Fruit fly (Drosophila melanogaster) whole organism, embryonic: ENCODE results near the gene Nak.

ENCODE experiments used
- Atf6 ChIP-seq: fragments of 200-800 bp; sonication (Bioruptor generic); IDR thresholded peaks from 2 replicates; pipeline ENCODE4 v1.3.6; 2022; ENCODE audit warnings: missing biosample characterization, missing genetic modification characterization
- CG10274 ChIP-seq: fragments of 200-800 bp; sonication (Bioruptor generic); optimal IDR thresholded peaks from 3 replicates; lab custom pipeline; 2017; ENCODE audit warnings: missing biosample characterization, mild to moderate bottlenecking, missing genetic modification characterization
- CG11093 ChIP-seq: fragments of 200-800 bp; sonication (Bioruptor generic); IDR thresholded peaks from 3 replicates; pipeline ENCODE4 v1.3.6; 2022; ENCODE audit warnings: missing biosample characterization, missing genetic modification characterization
- CG11456 ChIP-seq: fragments of 200-800 bp; sonication (Bioruptor generic); IDR thresholded peaks from 3 replicates; pipeline ENCODE4 v1.3.6; 2022; ENCODE audit warnings: missing biosample characterization, missing genetic modification characterization
- CG11560 ChIP-seq: fragments of 200-800 bp; sonication (Bioruptor generic); IDR thresholded peaks from 3 replicates; pipeline ENCODE4 v1.3.6; 2022; ENCODE audit warnings: missing biosample characterization, missing genetic modification characterization
- CG12744 ChIP-seq: fragments of 200-800 bp; sonication (Bioruptor generic); optimal IDR thresholded peaks from 2 replicates; lab custom pipeline; 2016; ENCODE audit warnings: missing biosample characterization, missing genetic modification characterization
- CG13296 ChIP-seq: fragments of 200-800 bp; sonication (Bioruptor generic); optimal IDR thresholded peaks from 3 replicates; lab custom pipeline; 2018; ENCODE audit warnings: missing biosample characterization, mild to moderate bottlenecking, missing genetic modification characterization
- CG15601 ChIP-seq: fragments of 200-800 bp; sonication (Bioruptor generic); optimal IDR thresholded peaks from 3 replicates; lab custom pipeline; 2019; ENCODE audit warnings: missing biosample characterization, mild to moderate bottlenecking, missing genetic modification characterization, moderate library complexity
- CG1602 ChIP-seq: fragments of 200-800 bp; sonication (Bioruptor generic); optimal IDR thresholded peaks from 3 replicates; lab custom pipeline; 2016; ENCODE audit warnings: missing biosample characterization, missing genetic modification characterization
- CG17829 ChIP-seq: fragments of 200-800 bp; optimal IDR thresholded peaks from 2 replicates; lab custom pipeline; 2019; ENCODE audit warnings: missing biosample characterization, mild to moderate bottlenecking, missing genetic modification characterization, moderate library complexity
- CG2678 ChIP-seq: fragments of 200-800 bp; sonication (Bioruptor generic); optimal IDR thresholded peaks from 3 replicates; lab custom pipeline; 2019; ENCODE audit warnings: missing biosample characterization, mild to moderate bottlenecking, missing genetic modification characterization, moderate library complexity
- CG2712 ChIP-seq: fragments of 200-800 bp; optimal IDR thresholded peaks from 3 replicates; lab custom pipeline; 2019; ENCODE audit warnings: missing biosample characterization, mild to moderate bottlenecking, missing genetic modification characterization, moderate library complexity
- CG34224 ChIP-seq: fragments of 200-800 bp; sonication (Bioruptor generic); IDR thresholded peaks from 3 replicates; pipeline ENCODE4 v1.3.6; 2022; ENCODE audit warnings: missing biosample characterization, missing genetic modification characterization; ENCODE audit not compliant: partially characterized antibody
- CG6175 ChIP-seq: fragments of 200-800 bp; sonication (Bioruptor generic); IDR thresholded peaks from 3 replicates; pipeline ENCODE4 v1.3.6; 2022; ENCODE audit warnings: missing biosample characterization, missing genetic modification characterization
- CG7271 ChIP-seq: fragments of 200-800 bp; sonication (Bioruptor generic); optimal IDR thresholded peaks from 2 replicates; lab custom pipeline; 2018; ENCODE audit warnings: missing biosample characterization, mild to moderate bottlenecking, missing genetic modification characterization, moderate library complexity
- CG7839 ChIP-seq: fragments of 200-800 bp; sonication (Bioruptor generic); optimal IDR thresholded peaks from 3 replicates; lab custom pipeline; 2018; ENCODE audit warnings: missing biosample characterization, mild to moderate bottlenecking, missing genetic modification characterization, moderate library complexity
- CG7987 ChIP-seq: fragments of 200-800 bp; sonication (Bioruptor generic); optimal IDR thresholded peaks from 2 replicates; lab custom pipeline; 2018; ENCODE audit warnings: missing biosample characterization, mild to moderate bottlenecking, missing genetic modification characterization, moderate library complexity
- CG8944 ChIP-seq: fragments of 200-800 bp; sonication (Bioruptor generic); optimal IDR thresholded peaks from 3 replicates; lab custom pipeline; 2016; ENCODE audit warnings: missing biosample characterization, missing genetic modification characterization
- CTCF ChIP-seq: fragments of 200-800 bp; sonication (Bioruptor generic); optimal IDR thresholded peaks from 2 replicates; lab custom pipeline; 2017; ENCODE audit warnings: missing biosample characterization, mild to moderate bottlenecking, missing genetic modification characterization, moderate library complexity
- Deaf1 ChIP-seq: fragments of 200-800 bp; optimal IDR thresholded peaks from 3 replicates; lab custom pipeline; 2019; ENCODE audit warnings: missing biosample characterization, mild to moderate bottlenecking, missing genetic modification characterization, moderate library complexity
- Doc2 ChIP-seq: fragments of 200-800 bp; sonication (Bioruptor generic); IDR thresholded peaks from 2 replicates; pipeline ENCODE4 v1.3.6; 2022; ENCODE audit warnings: missing biosample characterization, missing genetic modification characterization
- Doc3 ChIP-seq: fragments of 200-800 bp; sonication (Bioruptor generic); IDR thresholded peaks from 3 replicates; pipeline ENCODE4 v1.3.6; 2022; ENCODE audit warnings: missing biosample characterization, missing genetic modification characterization; ENCODE audit not compliant: partially characterized antibody
- E2f1 ChIP-seq: fragments of 200-800 bp; sonication (Bioruptor generic); IDR thresholded peaks from 2 replicates; pipeline ENCODE4 v1.3.6; 2022; ENCODE audit warnings: missing biosample characterization, missing genetic modification characterization
- E2f2 ChIP-seq: fragments of 200-800 bp; sonication (Bioruptor generic); IDR thresholded peaks from 2 replicates; pipeline ENCODE4 v1.3.6; 2022; ENCODE audit warnings: missing biosample characterization, missing genetic modification characterization
- H15 ChIP-seq: fragments of 200-800 bp; sonication (Bioruptor generic); IDR thresholded peaks from 3 replicates; pipeline ENCODE4 v1.3.6; 2022; ENCODE audit warnings: missing biosample characterization, missing genetic modification characterization
- HLH54F ChIP-seq: fragments of 200-800 bp; sonication (Bioruptor generic); optimal IDR thresholded peaks from 3 replicates; lab custom pipeline; 2016; ENCODE audit warnings: missing biosample characterization, missing genetic modification characterization
- HLHmδ ChIP-seq: fragments of 200-800 bp; sonication (Bioruptor generic); optimal IDR thresholded peaks from 2 replicates; lab custom pipeline; 2018; ENCODE audit warnings: missing biosample characterization, mild to moderate bottlenecking, missing genetic modification characterization, moderate library complexity
- Hr3 ChIP-seq: fragments of 200-800 bp; sonication (Bioruptor generic); optimal IDR thresholded peaks from 3 replicates; lab custom pipeline; 2016; ENCODE audit warnings: missing biosample characterization, missing genetic modification characterization
- Kr ChIP-seq: fragments of 200-800 bp; sonication (Bioruptor generic); optimal IDR thresholded peaks from 2 replicates; lab custom pipeline; 2017; ENCODE audit warnings: missing biosample characterization, mild to moderate bottlenecking, missing genetic modification characterization
- MESR4 ChIP-seq: fragments of 200-800 bp; sonication (Bioruptor generic); optimal IDR thresholded peaks from 2 replicates; lab custom pipeline; 2018; ENCODE audit warnings: missing biosample characterization, mild to moderate bottlenecking, missing genetic modification characterization, moderate library complexity
- Med ChIP-seq: fragments of 200-800 bp; sonication (Bioruptor generic); peaks from one replicate; lab custom pipeline; 2016; ENCODE audit warnings: missing biosample characterization, missing genetic modification characterization, mild to moderate bottlenecking, inconsistent platforms, moderate library complexity
- Neu2 ChIP-seq: fragments of 200-800 bp; sonication (Bioruptor generic); optimal IDR thresholded peaks from 3 replicates; lab custom pipeline; 2016; ENCODE audit warnings: missing biosample characterization, missing genetic modification characterization, borderline replicate concordance
- Nf-YC ChIP-seq: fragments of 200-800 bp; optimal IDR thresholded peaks from 3 replicates; lab custom pipeline; 2019; ENCODE audit warnings: missing biosample characterization, mild to moderate bottlenecking, missing genetic modification characterization, moderate library complexity
- NfI ChIP-seq: fragments of 200-800 bp; sonication (Bioruptor generic); optimal IDR thresholded peaks from 3 replicates; lab custom pipeline; 2018; ENCODE audit warnings: missing biosample characterization, mild to moderate bottlenecking, missing genetic modification characterization, moderate library complexity
- Six4 ChIP-seq: fragments of 200-800 bp; sonication (Bioruptor generic); optimal IDR thresholded peaks from 2 replicates; lab custom pipeline; 2016; ENCODE audit warnings: missing biosample characterization, missing genetic modification characterization
- Spps ChIP-seq: fragments of 200-800 bp; sonication (Bioruptor generic); optimal IDR thresholded peaks from 2 replicates; lab custom pipeline; 2018; ENCODE audit warnings: missing biosample characterization, mild to moderate bottlenecking, missing genetic modification characterization
- Stat92E ChIP-seq, 3 experiments: fragments of >200 bp in 2 of 3; fragments of 200-800 bp in 1 of 3; sonication (Bioruptor generic) in 1 of 3; optimal IDR thresholded peaks; 2 replicates each; lab custom pipeline; 2017 to 2019; ENCODE audit warnings: missing biosample characterization in 3 of 3, missing genetic modification characterization in 3 of 3, mild to moderate bottlenecking in 1 of 3, moderate library complexity in 1 of 3
- Vsx1 ChIP-seq: fragments of 200-800 bp; sonication (Bioruptor generic); optimal IDR thresholded peaks from 2 replicates; lab custom pipeline; 2017; ENCODE audit warnings: missing biosample characterization, mild to moderate bottlenecking, missing genetic modification characterization, missing genetic modification reagents
- ara ChIP-seq: fragments of 200-800 bp; sonication (Bioruptor generic); IDR thresholded peaks from 2 replicates; pipeline ENCODE4 v1.3.6; 2022; ENCODE audit warnings: missing biosample characterization, missing genetic modification characterization
- br ChIP-seq: fragments of >200 bp; optimal IDR thresholded peaks from 2 replicates; lab custom pipeline; 2017
- dm ChIP-seq: fragments of 200-800 bp; sonication (Bioruptor generic); optimal IDR thresholded peaks from 3 replicates; lab custom pipeline; 2016; ENCODE audit warnings: missing biosample characterization, missing genetic modification characterization
- jigr1 ChIP-seq: fragments of 200-800 bp; sonication (Bioruptor generic); IDR thresholded peaks from 3 replicates; pipeline ENCODE4 v1.3.6; 2022; ENCODE audit warnings: missing biosample characterization, missing genetic modification characterization
- lola ChIP-seq, 3 experiments: fragments of >200 bp in 2 of 3; fragments of 200-800 bp in 1 of 3; sonication (Bioruptor generic) in 1 of 3; optimal IDR thresholded peaks; 2 replicates each; lab custom pipeline; 2017 to 2019; ENCODE audit warnings: missing biosample characterization in 3 of 3, missing genetic modification characterization in 3 of 3, mild to moderate bottlenecking in 1 of 3, moderate library complexity in 1 of 3
- luna ChIP-seq: fragments of 200-800 bp; sonication (Bioruptor generic); optimal IDR thresholded peaks from 2 replicates; lab custom pipeline; 2016; ENCODE audit warnings: missing biosample characterization, missing genetic modification characterization
- p53 ChIP-seq: fragments of 200-800 bp; sonication (Bioruptor generic); optimal IDR thresholded peaks from 2 replicates; lab custom pipeline; 2016; ENCODE audit warnings: missing biosample characterization, missing genetic modification characterization
- pfk ChIP-seq: fragments of 200-800 bp; sonication (Bioruptor generic); optimal IDR thresholded peaks from 2 replicates; lab custom pipeline; 2018; ENCODE audit warnings: missing biosample characterization, mild to moderate bottlenecking, missing genetic modification characterization, moderate library complexity
- pum ChIP-seq: fragments of 200-800 bp; sonication (Bioruptor generic); optimal IDR thresholded peaks from 2 replicates; lab custom pipeline; 2016; ENCODE audit warnings: missing biosample characterization, missing genetic modification characterization
- rib ChIP-seq: fragments of 200-800 bp; sonication (Bioruptor generic); IDR thresholded peaks from 2 replicates; pipeline ENCODE4 v1.3.6; 2022; ENCODE audit warnings: missing biosample characterization, missing genetic modification characterization
- row ChIP-seq: fragments of 200-800 bp; sonication (Bioruptor generic); IDR thresholded peaks from 3 replicates; pipeline ENCODE4 v1.3.6; 2022; ENCODE audit warnings: missing biosample characterization, missing genetic modification characterization
- sens ChIP-seq: fragments of 200-800 bp; sonication (Bioruptor generic); peaks from one replicate; lab custom pipeline; 2016; ENCODE audit warnings: missing biosample characterization, missing genetic modification characterization
- sima ChIP-seq: fragments of 200-800 bp; sonication (Bioruptor generic); optimal IDR thresholded peaks from 2 replicates; lab custom pipeline; 2016; ENCODE audit warnings: missing biosample characterization, missing genetic modification characterization
- sr ChIP-seq: fragments of 200-800 bp; sonication (Bioruptor generic); IDR thresholded peaks from 3 replicates; pipeline ENCODE4 v1.3.6; 2022; ENCODE audit warnings: missing biosample characterization, missing genetic modification characterization

The Nak gene

DNA sequence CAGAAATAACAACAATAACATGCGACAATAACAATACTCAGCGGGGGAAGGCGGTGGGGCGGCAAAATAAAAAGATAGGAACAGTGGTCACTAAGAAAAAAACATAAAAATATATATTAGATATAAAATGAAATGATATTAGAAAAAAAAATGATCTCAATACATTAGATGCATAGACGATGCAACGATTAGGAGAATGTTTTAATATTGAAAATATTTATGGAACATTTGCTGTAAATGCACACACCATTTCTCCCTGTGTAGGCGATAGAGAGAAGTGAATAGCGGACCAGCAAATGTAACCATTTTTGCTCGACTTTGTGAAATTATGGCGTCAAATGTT, 2.4 kb downstream of the Nak start (continued):
- TF ChIP-seq CG15601 (no peak), sr (no peak), Deaf1 (tag; lab: Kevin White, UChicago) (peak; percentile 61), CG2678 (tag; lab: Kevin White, UChicago) (peak; percentile 92), CG6175 (GFP tag; lab: Robert Waterston, UW) (peak; percentile 88), Doc3 (GFP tag; lab: Robert Waterston, UW) (no peak), rib (GFP tag; lab: Robert Waterston, UW) (peak; percentile 97), HLH54F (GFP tag; lab: Kevin White, UChicago) (peak; percentile 31), HLHmδ (GFP tag; lab: Kevin White, UChicago) (no peak), sens (GFP tag; lab: Kevin White, UChicago) (peak; percentile 85), Kr (GFP tag; lab: Kevin White, UChicago) (no peak), luna (GFP tag; lab: Kevin White, UChicago) (no peak), br (lab: Kevin White, UChicago) (no peak), CG12744 (GFP tag; lab: Kevin White, UChicago) (no peak), pfk (GFP tag; lab: Kevin White, UChicago) (no peak), dm (GFP tag; lab: Kevin White, UChicago) (no peak), Neu2 (GFP tag; lab: Kevin White, UChicago) (no peak), CG17829 (tag; lab: Kevin White, UChicago) (peak; percentile 75), E2f2 (GFP tag; lab: Robert Waterston, UW) (peak; percentile 58), CG2712 (tag; lab: Kevin White, UChicago) (peak; percentile 80), jigr1 (GFP tag; lab: Robert Waterston, UW) (peak; percentile 40; the same call in 2 of the 3 replicates), pum (GFP tag; lab: Kevin White, UChicago) (peak; percentile 20), CG8944 (GFP tag; lab: Kevin White, UChicago) (no peak), H15 (GFP tag; lab: Robert Waterston, UW) (peak; percentile 81), CG11560 (tag; lab: Robert Waterston, UW) (peak; percentile 76; the same call in 2 of the 3 replicates), CG34224 (GFP tag; lab: Robert Waterston, UW) (no peak), NfI (GFP tag; lab: Kevin White, UChicago) (peak; percentile 73), CG7987 (peak; percentile 62), sima (GFP tag; lab: Kevin White, UChicago) (no peak), Atf6 (peak; percentile 96), p53 (GFP tag; lab: Kevin White, UChicago) (no peak), CG7271 (tag; lab: Kevin White, UChicago) (peak; percentile 46), Hr3 (GFP tag; lab: Kevin White, UChicago) (peak; percentile 47), Nf-YC (tag; lab: Kevin White, UChicago) (peak; percentile 45), E2f1 (peak; percentile 88), row (GFP tag; lab: Robert Waterston, UW) (peak; percentile 95), lola (GFP tag; optimal IDR thresholded peaks at IDR 0.05; lab: Kevin White, UChicago) (peak in 1 of 3 experiments; percentile 6), Doc2 (GFP tag; lab: Robert Waterston, UW) (peak; percentile 69; the same call in 1 of the 2 replicates), CTCF (no peak), CG7839 (tag; lab: Kevin White, UChicago) (peak; percentile 86), Spps (peak; percentile 49), CG10274 (GFP tag; lab: Kevin White, UChicago) (peak; percentile 56), CG13296 (GFP tag; lab: Kevin White, UChicago) (peak; percentile 81), CG1602 (GFP tag; lab: Kevin White, UChicago) (peak; percentile 53), Med (peak; percentile 89), Stat92E (GFP tag; optimal IDR thresholded peaks at IDR 0.05; lab: Kevin White, UChicago) (no peak), CG11093 (GFP tag; lab: Robert Waterston, UW) (peak; percentile 69; the same call in 2 of the 3 replicates), Six4 (peak; percentile 63), ara (peak; percentile 71), MESR4 (GFP tag; lab: Kevin White, UChicago) (no peak), Vsx1 (GFP tag; lab: Kevin White, UChicago) (peak; percentile 37), CG11456 (GFP tag; lab: Robert Waterston, UW) (peak; percentile 94)
